Worm (Caenorhabditis elegans) whole organism, L3 larva: Measurements from ENCODE around the gene T24C4.5.

Experiments used
- egl-27 ChIP-seq: sonication (generic microtip); optimal IDR thresholded peaks from 4 replicates; lab custom pipeline; 2017; ENCODE audit warnings: missing biosample characterization, missing genetic modification reagents, missing genetic modification characterization
- elt-1 ChIP-seq: fragments of 150-350 bp; optimal IDR thresholded peaks from 2 replicates; lab custom pipeline; 2014; ENCODE audit warnings: missing biosample characterization, missing genetic modification characterization
- elt-2 ChIP-seq: sonication (generic microtip); optimal IDR thresholded peaks from 2 replicates; lab custom pipeline; 2016; ENCODE audit warnings: missing genetic modification reagents, mild to moderate bottlenecking, missing genetic modification characterization, missing compliant biosample characterization
- nhr-237 ChIP-seq: fragments of 150-350 bp; optimal IDR thresholded peaks from 2 replicates; lab custom pipeline; 2014; ENCODE audit warnings: missing biosample characterization, missing genetic modification characterization
- nhr-25 ChIP-seq: sonication (generic microtip); optimal IDR thresholded peaks from 2 replicates; lab custom pipeline; 2017; ENCODE audit warnings: missing biosample characterization, missing genetic modification characterization

DNA sequence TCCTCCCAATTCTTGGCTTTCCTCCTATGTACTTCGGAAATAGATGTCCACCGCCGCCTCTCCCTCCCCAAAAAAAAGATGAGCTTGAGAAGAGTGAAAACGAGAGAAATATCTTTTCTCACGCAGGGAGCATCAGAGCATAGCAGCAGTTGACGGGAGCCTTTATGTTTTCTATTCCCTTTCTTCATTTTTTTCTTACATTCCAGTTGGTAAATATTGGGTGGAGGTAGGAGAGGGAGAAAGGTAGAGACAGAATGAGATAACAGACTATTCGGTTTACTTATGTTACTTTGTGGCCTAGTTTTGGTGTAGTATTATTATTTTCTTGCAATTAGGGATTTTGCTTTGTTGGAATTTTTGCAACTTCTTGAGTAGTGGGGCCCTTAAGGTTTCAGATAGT lies 35.0 kb downstream of the T24C4.5 start:
- no peak for TF ChIP-seq egl-27 (tag; lab: Kevin White, UChicago)
- no peak for TF ChIP-seq elt-1 (tag; lab: Kevin White, UChicago)
- TF ChIP-seq elt-2: no peak
- no peak for TF ChIP-seq nhr-25 (tag; lab: Kevin White, UChicago)
- TF ChIP-seq nhr-237: no peak
